Fruit fly (Drosophila melanogaster) whole organism, adult: Measurements from ENCODE around the gene ATPsynO.

Experiments used
- CG11617 ChIP-seq: fragments of 200-800 bp; sonication (Bioruptor generic); optimal IDR thresholded peaks from 2 replicates; lab custom pipeline; 2017; ENCODE audit warnings: mild to moderate bottlenecking, missing biosample characterization, missing genetic modification reagents, missing genetic modification characterization
- CG12768 ChIP-seq: fragments of 200-800 bp; sonication (Bioruptor generic); optimal IDR thresholded peaks from 2 replicates; lab custom pipeline; 2017; ENCODE audit warnings: missing biosample characterization, missing genetic modification characterization, mild to moderate bottlenecking, moderate library complexity, missing genetic modification reagents
- CG14711 ChIP-seq: fragments of 200-800 bp; sonication (Bioruptor generic); optimal IDR thresholded peaks from 2 replicates; lab custom pipeline; 2018; ENCODE audit warnings: missing biosample characterization, mild to moderate bottlenecking, missing genetic modification characterization, moderate library complexity
- CG1620 ChIP-seq: fragments of 200-800 bp; sonication (Bioruptor generic); optimal IDR thresholded peaks from 2 replicates; lab custom pipeline; 2016; ENCODE audit warnings: missing biosample characterization, missing genetic modification characterization
- CG33017 ChIP-seq: fragments of 200-800 bp; sonication (Bioruptor generic); optimal IDR thresholded peaks from 2 replicates; lab custom pipeline; 2018; ENCODE audit warnings: missing biosample characterization, mild to moderate bottlenecking, missing genetic modification characterization, moderate library complexity
- CG5204 ChIP-seq: fragments of 200-800 bp; sonication (Bioruptor generic); optimal IDR thresholded peaks from 2 replicates; lab custom pipeline; 2016; ENCODE audit warnings: missing biosample characterization, missing genetic modification characterization
- CG7045 ChIP-seq: fragments of 200-800 bp; sonication (Bioruptor generic); optimal IDR thresholded peaks from 2 replicates; lab custom pipeline; 2017; ENCODE audit warnings: missing biosample characterization, mild to moderate bottlenecking, missing genetic modification characterization
- CG7101 ChIP-seq: fragments of 200-800 bp; sonication (Bioruptor generic); optimal IDR thresholded peaks from 2 replicates; lab custom pipeline; 2018; ENCODE audit warnings: missing biosample characterization, mild to moderate bottlenecking, missing genetic modification characterization, moderate library complexity
- Clk ChIP-seq: fragments of 200-800 bp; sonication (Bioruptor generic); optimal IDR thresholded peaks from 2 replicates; lab custom pipeline; 2017; ENCODE audit warnings: missing biosample characterization, missing genetic modification characterization
- Crg-1 ChIP-seq: fragments of 200-800 bp; sonication (Bioruptor generic); optimal IDR thresholded peaks from 2 replicates; lab custom pipeline; 2016; ENCODE audit warnings: missing biosample characterization, missing genetic modification characterization
- Hr96 ChIP-seq: fragments of 200-800 bp; sonication (Bioruptor generic); optimal IDR thresholded peaks from 2 replicates; lab custom pipeline; 2016; ENCODE audit warnings: missing biosample characterization, missing genetic modification characterization
- Mnt ChIP-seq: fragments of 200-800 bp; sonication (Bioruptor generic); optimal IDR thresholded peaks from 2 replicates; lab custom pipeline; 2016; ENCODE audit warnings: missing biosample characterization, mild to moderate bottlenecking, missing genetic modification characterization
- bab1 ChIP-seq: fragments of 200-800 bp; sonication (Bioruptor generic); optimal IDR thresholded peaks from 3 replicates; lab custom pipeline; 2019; ENCODE audit warnings: missing biosample characterization, mild to moderate bottlenecking, missing genetic modification characterization, moderate library complexity
- cic ChIP-seq: fragments of 200-800 bp; sonication (Bioruptor generic); optimal IDR thresholded peaks from 2 replicates; lab custom pipeline; 2017; ENCODE audit warnings: missing biosample characterization, mild to moderate bottlenecking, missing genetic modification characterization, moderate library complexity
- cnc ChIP-seq, 2 experiments: fragments of >200 bp; optimal IDR thresholded peaks; 2 replicates each; lab custom pipeline; 2017
- kay ChIP-seq: fragments of 200-800 bp; sonication (Bioruptor generic); peaks from one replicate; lab custom pipeline; 2016; ENCODE audit warnings: missing biosample characterization, missing genetic modification characterization, borderline replicate concordance
- ovo ChIP-seq: fragments of 200-800 bp; sonication (Bioruptor generic); optimal IDR thresholded peaks from 2 replicates; lab custom pipeline; 2016; ENCODE audit warnings: missing biosample characterization, missing genetic modification characterization
- pad ChIP-seq: fragments of 200-800 bp; sonication (Bioruptor generic); optimal IDR thresholded peaks from 3 replicates; lab custom pipeline; 2017; ENCODE audit warnings: missing biosample characterization, missing genetic modification characterization, mild to moderate bottlenecking, moderate library complexity, missing genetic modification reagents
- tj ChIP-seq: fragments of 200-800 bp; sonication (Bioruptor generic); optimal IDR thresholded peaks from 3 replicates; lab custom pipeline; 2017; ENCODE audit warnings: missing biosample characterization, mild to moderate bottlenecking, missing genetic modification characterization, moderate library complexity
- toe ChIP-seq: fragments of 200-800 bp; sonication (Bioruptor generic); optimal IDR thresholded peaks from 2 replicates; lab custom pipeline; 2016; ENCODE audit warnings: missing biosample characterization, missing genetic modification characterization

ATPsynO gene

DNA sequence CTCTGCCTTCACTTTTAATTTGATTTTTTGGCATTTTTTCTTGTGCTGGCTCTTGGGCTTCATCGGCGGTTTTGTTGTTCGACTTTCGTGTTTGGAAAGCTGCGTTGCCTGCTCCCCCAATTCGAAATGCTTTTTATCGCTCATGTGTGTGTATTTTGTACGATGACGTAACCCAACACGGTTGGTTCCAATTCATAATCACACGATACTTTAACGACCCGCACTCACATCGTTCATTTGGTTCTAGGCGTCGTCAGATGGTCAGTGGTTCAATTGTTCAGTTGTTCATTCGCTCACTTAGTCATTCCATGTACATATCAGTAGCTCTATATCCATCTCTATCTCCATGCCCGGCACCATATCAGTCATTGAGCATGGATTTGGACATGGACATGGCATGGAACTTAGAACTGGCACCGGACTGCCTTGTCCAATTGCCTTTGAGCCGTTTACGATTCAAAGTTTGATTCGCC lies 28.5 kb downstream of the ATPsynO start:
- TF ChIP-seq CG33017 (tag; lab: Kevin White, UChicago): no peak
- no peak for TF ChIP-seq tj (GFP tag; lab: Kevin White, UChicago)
- no peak for TF ChIP-seq CG5204 (GFP tag; lab: Kevin White, UChicago)
- TF ChIP-seq pad: no peak
- no peak for TF ChIP-seq cnc (optimal IDR thresholded peaks at IDR 0.05; lab: Kevin White, UChicago)
- TF ChIP-seq Crg-1: no peak
- no peak for TF ChIP-seq ovo (GFP tag; lab: Kevin White, UChicago)
- no peak for TF ChIP-seq CG12768
- no peak for TF ChIP-seq Clk (GFP tag; lab: Kevin White, UChicago)
- TF ChIP-seq toe (GFP tag; lab: Kevin White, UChicago): no peak
- TF ChIP-seq bab1 (GFP tag; lab: Kevin White, UChicago): no peak
- TF ChIP-seq CG7045 (GFP tag; lab: Kevin White, UChicago): no peak
- no peak for TF ChIP-seq CG11617 (GFP tag; lab: Kevin White, UChicago)
- TF ChIP-seq CG14711 (tag; lab: Kevin White, UChicago): no peak
- no peak for TF ChIP-seq cic
- no peak for TF ChIP-seq kay (GFP tag; lab: Kevin White, UChicago)
- TF ChIP-seq Hr96 (GFP tag; lab: Kevin White, UChicago): no peak

DNA sequence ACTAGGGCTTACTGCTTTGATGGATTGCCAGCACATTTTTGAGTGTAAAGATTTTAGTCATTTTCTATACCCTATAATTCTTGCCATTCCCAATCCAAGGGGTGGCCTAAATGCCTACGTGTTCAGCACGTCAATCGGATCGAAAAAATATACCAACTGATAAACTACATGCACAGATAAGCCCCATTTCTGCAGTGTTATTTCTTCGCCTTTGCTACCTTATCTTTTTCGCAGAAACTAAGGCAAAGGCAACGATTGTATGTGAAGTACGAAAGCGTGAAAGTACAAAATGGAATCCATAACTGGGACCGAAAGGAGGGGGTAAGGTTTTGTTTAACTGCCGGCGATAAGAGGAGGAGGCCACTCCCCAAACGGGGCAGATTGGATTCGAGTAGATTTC lies 32.5 kb downstream of the ATPsynO start:
- TF ChIP-seq kay (GFP tag; lab: Kevin White, UChicago) (peak; percentile 95), CG11617 (GFP tag; lab: Kevin White, UChicago) (no peak), cnc (optimal IDR thresholded peaks at IDR 0.05; lab: Kevin White, UChicago) (no peak), pad (peak; percentile 26), CG12768 (peak; percentile 36), Crg-1 (no peak), CG1620 (GFP tag; lab: Kevin White, UChicago) (no peak), ovo (GFP tag; lab: Kevin White, UChicago) (no peak), CG7101 (tag; lab: Kevin White, UChicago) (no peak), cic (peak; percentile 50), Mnt (GFP tag; lab: Kevin White, UChicago) (peak; percentile 45)

DNA sequence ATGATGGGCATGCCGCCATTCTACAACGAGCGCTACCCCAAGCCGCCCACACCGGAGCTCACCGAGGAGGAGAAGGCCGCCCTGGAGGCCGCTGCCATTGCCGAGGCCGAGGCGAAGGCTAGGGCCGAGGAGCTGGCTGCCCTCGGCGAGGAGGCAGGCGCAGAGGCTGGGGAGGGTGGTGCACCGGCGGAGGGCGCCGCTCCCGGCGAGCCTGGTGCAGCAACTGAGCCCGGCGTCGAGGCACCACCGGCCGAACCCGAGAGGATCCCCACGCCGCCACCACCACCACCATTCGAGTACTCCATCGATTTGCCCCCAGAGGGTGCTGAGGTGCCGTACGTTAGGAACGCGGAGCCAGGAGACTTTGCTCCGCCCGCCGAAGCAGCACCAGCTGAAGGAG lies 39.9 kb downstream of the ATPsynO start:
- TF ChIP-seq CG7045 (GFP tag; lab: Kevin White, UChicago) (no peak), CG33017 (tag; lab: Kevin White, UChicago) (no peak), pad (no peak), Clk (GFP tag; lab: Kevin White, UChicago) (no peak), CG7101 (tag; lab: Kevin White, UChicago) (no peak), CG12768 (no peak), cnc (optimal IDR thresholded peaks at IDR 0.05; lab: Kevin White, UChicago) (no peak), CG14711 (tag; lab: Kevin White, UChicago) (no peak), ovo (GFP tag; lab: Kevin White, UChicago) (no peak), Mnt (GFP tag; lab: Kevin White, UChicago) (no peak), CG5204 (GFP tag; lab: Kevin White, UChicago) (no peak), CG11617 (GFP tag; lab: Kevin White, UChicago) (no peak), tj (GFP tag; lab: Kevin White, UChicago) (no peak), kay (GFP tag; lab: Kevin White, UChicago) (no peak)

DNA sequence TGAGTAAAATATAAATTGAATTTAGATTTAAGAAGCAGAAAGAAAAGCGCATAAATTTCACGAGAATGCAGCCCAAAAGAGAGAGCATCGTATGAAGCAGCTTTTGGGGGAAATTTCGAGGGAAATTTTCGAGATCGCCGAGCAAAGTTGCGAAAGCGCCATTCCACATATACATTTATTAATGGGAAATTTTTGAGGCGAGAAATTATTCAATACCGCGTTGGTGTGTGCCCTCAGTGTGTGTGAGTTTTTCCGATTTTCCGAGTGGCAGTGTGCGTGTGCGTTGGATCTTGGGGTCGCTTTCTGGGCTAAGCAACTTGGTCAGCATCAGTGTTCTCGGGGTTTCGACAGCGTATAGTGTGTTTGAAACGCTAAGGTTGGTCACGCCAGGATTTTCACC lies 44.5 kb downstream of the ATPsynO start, which contains the start of gene Tm2:
Tm2 (plus strand) TSS at position 270 of the 400 bp plus-strand sequence.
- no peak for TF ChIP-seq CG12768
- no peak for TF ChIP-seq CG1620 (GFP tag; lab: Kevin White, UChicago)
- TF ChIP-seq pad: no peak
- no peak for TF ChIP-seq cic
- no peak for TF ChIP-seq ovo (GFP tag; lab: Kevin White, UChicago)
- TF ChIP-seq CG11617 (GFP tag; lab: Kevin White, UChicago): no peak
- TF ChIP-seq CG7101 (tag; lab: Kevin White, UChicago): no peak
- no peak for TF ChIP-seq Mnt (GFP tag; lab: Kevin White, UChicago)

DNA sequence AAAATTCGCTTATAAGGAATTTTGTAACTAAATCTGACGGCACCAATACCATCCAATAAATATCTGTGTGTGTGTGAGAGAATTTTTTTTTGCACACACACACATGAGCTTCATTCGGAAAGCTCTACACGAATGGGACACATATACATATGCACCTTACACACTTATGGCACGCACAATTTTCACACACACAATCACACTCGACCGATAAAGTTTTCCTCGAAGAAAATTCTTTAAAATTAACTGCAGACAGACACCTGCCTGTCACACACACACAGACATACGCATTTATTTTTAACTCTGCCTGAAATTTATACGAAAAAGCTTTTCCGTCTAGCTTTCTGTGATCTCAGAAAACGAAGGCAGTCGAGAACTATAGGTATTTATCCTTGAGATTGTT lies 45.3 kb downstream of the ATPsynO start:
- TF ChIP-seq bab1 (GFP tag; lab: Kevin White, UChicago) (no peak), CG33017 (tag; lab: Kevin White, UChicago) (no peak), CG14711 (tag; lab: Kevin White, UChicago) (no peak), cic (no peak), Clk (GFP tag; lab: Kevin White, UChicago) (no peak), kay (GFP tag; lab: Kevin White, UChicago) (no peak), pad (no peak), cnc (optimal IDR thresholded peaks at IDR 0.05; lab: Kevin White, UChicago) (no peak), CG11617 (GFP tag; lab: Kevin White, UChicago) (no peak), Mnt (GFP tag; lab: Kevin White, UChicago) (no peak), Hr96 (GFP tag; lab: Kevin White, UChicago) (no peak), Crg-1 (no peak), toe (GFP tag; lab: Kevin White, UChicago) (no peak), ovo (GFP tag; lab: Kevin White, UChicago) (no peak), CG7101 (tag; lab: Kevin White, UChicago) (no peak), CG7045 (GFP tag; lab: Kevin White, UChicago) (no peak), CG5204 (GFP tag; lab: Kevin White, UChicago) (no peak), CG12768 (no peak)

DNA sequence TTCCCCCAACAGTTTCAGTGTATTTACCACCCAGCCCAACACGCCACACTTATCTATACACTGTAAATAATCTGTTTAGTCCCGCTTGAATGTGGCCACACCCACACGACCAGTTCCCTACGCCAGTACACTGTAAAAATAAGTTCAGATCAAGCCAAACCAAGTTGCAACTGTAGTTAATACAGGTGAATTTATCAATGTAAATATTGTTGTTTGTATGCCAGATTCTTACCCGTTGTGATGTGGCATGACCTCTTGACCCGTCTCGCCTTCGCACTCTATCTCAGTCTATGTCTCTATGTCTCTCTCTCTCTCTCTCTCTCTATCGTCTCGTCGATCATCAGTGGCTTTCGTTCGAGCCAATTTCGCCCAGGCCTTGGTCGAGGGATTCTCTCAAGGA lies 48.4 kb downstream of the ATPsynO start:
- TF ChIP-seq Mnt (GFP tag; lab: Kevin White, UChicago) (no peak), CG7101 (tag; lab: Kevin White, UChicago) (no peak), Clk (GFP tag; lab: Kevin White, UChicago) (no peak), CG14711 (tag; lab: Kevin White, UChicago) (no peak), CG33017 (tag; lab: Kevin White, UChicago) (no peak), tj (GFP tag; lab: Kevin White, UChicago) (no peak), Hr96 (GFP tag; lab: Kevin White, UChicago) (no peak), CG5204 (GFP tag; lab: Kevin White, UChicago) (no peak), CG12768 (no peak), toe (GFP tag; lab: Kevin White, UChicago) (no peak), Crg-1 (no peak), CG1620 (GFP tag; lab: Kevin White, UChicago) (no peak), CG11617 (GFP tag; lab: Kevin White, UChicago) (no peak), pad (no peak), CG7045 (GFP tag; lab: Kevin White, UChicago) (no peak), ovo (GFP tag; lab: Kevin White, UChicago) (no peak), bab1 (GFP tag; lab: Kevin White, UChicago) (no peak), cnc (optimal IDR thresholded peaks at IDR 0.05; lab: Kevin White, UChicago) (no peak)
